Fruit fly (Drosophila melanogaster) S2 (cell line): Measurements from ENCODE around the gene CG32281.

ENCODE experiments used
- CG8478 ChIP-seq: fragments of >200 bp; optimal IDR thresholded peaks from 2 replicates; lab custom pipeline; 2018
- CTCF ChIP-seq, 2 experiments: fragments of >200 bp; optimal IDR thresholded peaks; 2 replicates each; lab custom pipeline; 2018

DNA sequence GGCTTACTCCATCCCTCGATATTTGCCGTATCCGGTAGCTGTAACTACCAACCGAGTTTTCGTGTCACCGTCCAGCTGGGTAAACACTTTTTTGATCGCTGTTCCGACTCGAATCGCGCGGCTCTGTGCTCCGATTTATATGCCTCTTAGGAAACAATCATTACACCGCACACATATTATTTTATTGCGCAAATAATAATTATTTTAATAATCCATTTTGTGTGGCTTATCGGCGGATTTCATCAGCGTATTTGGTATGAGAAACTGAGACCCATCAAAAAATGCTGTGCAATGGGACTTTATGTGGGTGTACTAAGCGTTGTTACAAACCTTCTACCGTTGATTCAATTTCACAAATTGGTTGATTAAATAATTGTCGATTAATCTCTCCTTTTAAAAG, 33.9 kb downstream of the CG32281 start, which contains the start of gene CG32271:
- TF ChIP-seq CG8478 = no peak
- no peak for TF ChIP-seq CTCF (optimal IDR thresholded peaks at IDR 0.05; lab: Kevin White, UChicago)
